Fruit fly (Drosophila melanogaster) whole organism, pupa: ENCODE results near the gene Cp7Fb.
A peak's percentile ranks its signal among the peaks of the same experiment; 100 is the strongest.

Source experiments
- CG8301 ChIP-seq: fragments of 200-800 bp; sonication (Bioruptor generic); optimal IDR thresholded peaks from 2 replicates; lab custom pipeline; 2018; ENCODE audit warnings: missing biosample characterization, mild to moderate bottlenecking, missing genetic modification characterization
- Ets98B ChIP-seq: fragments of 200-800 bp; sonication (Bioruptor generic); IDR thresholded peaks from 2 replicates; pipeline ENCODE4 v1.3.6; 2022; ENCODE audit warnings: missing biosample characterization, missing genetic modification characterization
- Pif1A ChIP-seq: fragments of 200-800 bp; sonication (Bioruptor generic); optimal IDR thresholded peaks from 3 replicates; lab custom pipeline; 2016; ENCODE audit warnings: missing biosample characterization, missing genetic modification characterization
- Snoo ChIP-seq: fragments of 200-800 bp; sonication (Bioruptor generic); optimal IDR thresholded peaks from 3 replicates; lab custom pipeline; 2017; ENCODE audit warnings: missing biosample characterization, mild to moderate bottlenecking, missing genetic modification characterization, inconsistent platforms
- fd96Ca ChIP-seq: fragments of 200-800 bp; sonication (Bioruptor generic); IDR thresholded peaks from 3 replicates; pipeline ENCODE4 v1.3.6; 2022; ENCODE audit warnings: missing biosample characterization, missing genetic modification characterization
- rn ChIP-seq: fragments of 200-800 bp; sonication (Bioruptor generic); IDR thresholded peaks from 2 replicates; pipeline ENCODE4 v1.3.6; 2022; ENCODE audit warnings: missing biosample characterization, missing genetic modification characterization

DNA sequence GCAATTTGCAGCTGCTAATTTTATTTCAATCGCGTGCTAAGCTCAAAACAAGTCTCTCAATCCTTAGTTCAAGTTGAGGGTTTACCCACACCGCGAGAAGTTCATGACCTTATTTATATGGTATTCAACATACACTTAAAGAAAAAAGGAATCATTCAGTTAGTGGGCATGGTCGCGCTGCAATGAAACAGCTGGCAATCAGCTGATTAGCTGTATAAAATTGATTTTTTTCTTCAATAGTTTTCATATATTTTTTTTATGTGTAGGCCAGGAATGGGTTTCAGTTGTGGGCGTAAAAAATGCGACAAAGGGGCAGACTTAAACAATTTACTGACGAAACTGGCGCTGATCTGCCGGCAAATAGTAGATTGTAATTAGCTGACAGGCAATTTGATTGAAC, 25.5 kb downstream of the Cp7Fb start:
- TF ChIP-seq CG8301 (tag; lab: Kevin White, UChicago): no peak
- TF ChIP-seq Pif1A (GFP tag; lab: Kevin White, UChicago): peak; percentile 7
- no peak for TF ChIP-seq Snoo (tag; lab: Kevin White, UChicago)
- no peak; the same call in 2 of the 3 replicates for TF ChIP-seq fd96Ca (GFP tag; lab: Robert Waterston, UW)
- no peak for TF ChIP-seq rn
- TF ChIP-seq Ets98B (GFP tag; lab: Robert Waterston, UW): peak; percentile 11; the same call in 1 of the 2 replicates
